Worm (Caenorhabditis elegans) whole organism, L4 larva: ENCODE results near the gene nhr-106.

Experiments
- lin-39 ChIP-seq: fragments of 150-350 bp; optimal IDR thresholded peaks from 2 replicates; lab custom pipeline; 2014; ENCODE audit warnings: missing biosample characterization, missing genetic modification reagents, missing genetic modification characterization
- nhr-25 ChIP-seq: sonication (generic microtip); optimal IDR thresholded peaks from 2 replicates; lab custom pipeline; 2017; ENCODE audit warnings: missing genetic modification characterization, mild to moderate bottlenecking, missing compliant biosample characterization, antibody characterized with exemption, moderate library complexity, borderline replicate concordance; ENCODE audit not compliant: insufficient read depth
- skn-1 ChIP-seq: fragments of 150-350 bp; optimal IDR thresholded peaks from 2 replicates; lab custom pipeline; 2014; ENCODE audit warnings: missing biosample characterization, missing genetic modification characterization
- unc-130 ChIP-seq: sonication (generic microtip); optimal IDR thresholded peaks from 2 replicates; lab custom pipeline; 2016; ENCODE audit warnings: missing genetic modification reagents, missing genetic modification characterization, missing compliant biosample characterization

DNA sequence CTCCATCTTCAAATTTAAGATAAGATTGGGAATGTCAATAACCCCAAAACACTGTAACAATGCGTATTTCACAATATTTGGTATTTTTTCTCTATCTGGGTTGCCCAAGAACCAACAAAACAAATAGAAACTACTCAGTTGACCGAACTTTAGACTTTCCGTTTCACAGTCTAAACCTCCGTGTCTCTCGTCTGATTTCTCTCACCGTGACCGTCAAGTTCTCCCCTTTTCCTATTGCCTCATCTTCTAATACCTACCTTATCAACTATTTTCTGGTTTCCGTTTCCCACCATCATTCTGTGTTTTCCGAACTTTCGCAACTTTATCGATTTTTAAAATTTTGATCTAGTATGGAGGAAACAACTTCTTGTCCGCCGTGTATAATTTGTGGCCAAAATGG is 4.9 kb downstream of the nhr-106 start, which contains the start of gene nhr-131:
- TF ChIP-seq skn-1 (tag; lab: Kevin White, UChicago) (no peak), unc-130 (GFP tag; lab: Kevin White, UChicago) (no peak), lin-39 (tag; lab: Kevin White, UChicago) (no peak), nhr-25 (tag; lab: Kevin White, UChicago) (no peak)
